Worm (Caenorhabditis elegans) whole organism, early embryonic: ENCODE data around the gene Y46G5A.7.

Source experiments
- B0310.2 ChIP-seq: sonication (generic microtip); optimal IDR thresholded peaks from 2 replicates; lab custom pipeline; 2016; ENCODE audit warnings: mild to moderate bottlenecking, missing genetic modification characterization, missing compliant biosample characterization
- F13C5.2 ChIP-seq: sonication (generic microtip); optimal IDR thresholded peaks from 2 replicates; lab custom pipeline; 2017; ENCODE audit warnings: mild to moderate bottlenecking, missing genetic modification characterization, inconsistent platforms, missing compliant biosample characterization
- aly-1 ChIP-seq: sonication (generic microtip); optimal IDR thresholded peaks from 2 replicates; lab custom pipeline; 2016; ENCODE audit warnings: missing genetic modification characterization, missing compliant biosample characterization
- ama-1 ChIP-seq: fragments of 150-350 bp; optimal IDR thresholded peaks from 2 replicates; lab custom pipeline; 2014
- ceh-13 ChIP-seq: fragments of 200-800 bp; sonication (Bioruptor generic); optimal IDR thresholded peaks from 2 replicates; lab custom pipeline; 2018; ENCODE audit warnings: mild to moderate bottlenecking, missing genetic modification characterization, missing compliant biosample characterization
- ceh-36 ChIP-seq: sonication (generic microtip); optimal IDR thresholded peaks from 2 replicates; lab custom pipeline; 2016; ENCODE audit warnings: missing genetic modification characterization, inconsistent platforms, missing compliant biosample characterization
- ets-7 ChIP-seq: sonication (generic microtip); optimal IDR thresholded peaks from 2 replicates; lab custom pipeline; 2016; ENCODE audit warnings: missing genotype, missing genetic modification characterization, missing compliant biosample characterization
- flt-1 ChIP-seq: fragments of 200-800 bp; sonication (Bioruptor generic); IDR thresholded peaks from 2 replicates; pipeline ENCODE4 v1.3.6; 2022; ENCODE audit warnings: missing genetic modification characterization, missing compliant biosample characterization
- hmbx-1 ChIP-seq: sonication (generic microtip); optimal IDR thresholded peaks from 2 replicates; lab custom pipeline; 2016; ENCODE audit warnings: mild to moderate bottlenecking, missing genetic modification characterization, missing compliant biosample characterization
- hmg-4 ChIP-seq: fragments of 200-800 bp; sonication (Bioruptor generic); optimal IDR thresholded peaks from 2 replicates; lab custom pipeline; 2018; ENCODE audit warnings: mild to moderate bottlenecking, missing genetic modification characterization, missing compliant biosample characterization
- hnd-1 ChIP-seq: sonication (generic microtip); optimal IDR thresholded peaks from 2 replicates; lab custom pipeline; 2016; ENCODE audit warnings: missing genetic modification characterization, missing compliant biosample characterization
- pes-1 ChIP-seq: fragments of 200-800 bp; sonication (Bioruptor generic); IDR thresholded peaks from 2 replicates; pipeline ENCODE4 v1.3.6; 2022; ENCODE audit warnings: missing genetic modification reagents, missing genetic modification characterization, missing compliant biosample characterization
- scrt-1 ChIP-seq: fragments of 200-800 bp; sonication (Bioruptor generic); IDR thresholded peaks from 2 replicates; pipeline ENCODE4 v1.3.6; 2022; ENCODE audit warnings: missing genetic modification characterization, missing compliant biosample characterization
- sea-1 ChIP-seq: fragments of 200-800 bp; sonication (Bioruptor generic); conservative IDR thresholded peaks from 2 replicates; pipeline ENCODE4 v1.3.6; 2022; ENCODE audit warnings: missing genetic modification characterization, missing compliant biosample characterization
- tbx-11 ChIP-seq: fragments of 200-800 bp; sonication (Bioruptor generic); IDR thresholded peaks from 2 replicates; pipeline ENCODE4 v1.3.6; 2022; ENCODE audit warnings: missing genetic modification characterization, missing compliant biosample characterization
- tbx-37 ChIP-seq: fragments of 200-800 bp; sonication (Bioruptor generic); conservative IDR thresholded peaks from 2 replicates; pipeline ENCODE4 v1.3.6; 2022; ENCODE audit warnings: missing genetic modification reagents, missing genetic modification characterization, missing compliant biosample characterization
- tra-4 ChIP-seq: sonication (generic microtip); optimal IDR thresholded peaks from 2 replicates; lab custom pipeline; 2017; ENCODE audit warnings: missing genetic modification characterization, missing compliant biosample characterization

Gene Y46G5A.7

ce11 chrII:12790392-12790791 lies 34.3 kb upstream of the Y46G5A.7 start:
- TF ChIP-seq B0310.2 (tag; lab: Kevin White, UChicago) (no peak), F13C5.2 (tag; lab: Kevin White, UChicago) (no peak), pes-1 (GFP tag; lab: Robert Waterston, UW) (no peak), hmbx-1 (tag; lab: Kevin White, UChicago) (no peak), hmg-4 (GFP tag; lab: Kevin White, UChicago) (no peak), aly-1 (no peak)

DNA sequence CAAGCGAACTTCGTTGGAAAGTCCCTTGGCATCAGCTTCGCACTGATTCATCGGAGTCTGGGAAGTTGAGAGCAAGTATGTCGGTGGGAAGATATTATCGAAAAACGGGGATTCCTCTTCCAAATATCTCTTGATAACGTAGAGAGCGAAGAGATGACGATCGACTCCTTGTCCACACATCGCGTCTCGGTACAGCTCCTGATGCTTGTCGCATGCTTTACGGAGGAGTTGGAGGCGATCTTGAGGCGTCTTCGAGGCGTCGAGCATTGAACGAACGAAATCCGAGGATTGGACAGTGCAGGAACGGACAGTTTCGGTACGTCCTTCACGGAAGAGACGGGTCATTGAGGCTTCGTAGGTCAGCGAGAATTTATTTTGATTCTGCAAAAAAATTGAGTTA lies 33.4 kb upstream of the Y46G5A.7 start:
- TF ChIP-seq tra-4 (no peak), flt-1 (GFP tag; lab: Robert Waterston, UW) (no peak), aly-1 (peak; percentile 49), B0310.2 (tag; lab: Kevin White, UChicago) (no peak), ceh-13 (GFP tag; lab: Kevin White, UChicago) (no peak), scrt-1 (GFP tag; lab: Robert Waterston, UW) (no peak)

- TF ChIP-seq B0310.2 (tag; lab: Kevin White, UChicago) = peak; percentile 24
- 0 out of 2 replicates have a peak, but pooled peaks have one; percentile 20 for TF ChIP-seq pes-1 (GFP tag; lab: Robert Waterston, UW)
- TF ChIP-seq sea-1 (GFP tag; lab: Robert Waterston, UW) = no peak
- no peak for TF ChIP-seq ceh-13 (GFP tag; lab: Kevin White, UChicago)
- TF ChIP-seq tbx-11 (GFP tag; lab: Robert Waterston, UW) = no peak
- TF ChIP-seq flt-1 (GFP tag; lab: Robert Waterston, UW) = no peak
- no peak for TF ChIP-seq hmbx-1 (tag; lab: Kevin White, UChicago)
- peak; percentile 79 for TF ChIP-seq ama-1 (lab: Kevin White, UChicago)
- no peak for TF ChIP-seq hnd-1
- no peak for TF ChIP-seq tbx-37 (GFP tag; lab: Robert Waterston, UW)
- no peak for TF ChIP-seq ets-7
- TF ChIP-seq ceh-36 (tag; lab: Kevin White, UChicago) = no peak
- no peak for TF ChIP-seq scrt-1 (GFP tag; lab: Robert Waterston, UW)
- TF ChIP-seq hmg-4 (GFP tag; lab: Kevin White, UChicago) = no peak
- TF ChIP-seq aly-1 = no peak
- peak; percentile 22 for TF ChIP-seq tra-4
- TF ChIP-seq F13C5.2 (tag; lab: Kevin White, UChicago) = peak; percentile 14
Measured at ce11 chrII:12787831-12788248, 31.7 kb upstream of the Y46G5A.7 start, which contains the start of gene alkb-7. TSS of gene alkb-7 (minus strand) at chrII:12788153.

DNA sequence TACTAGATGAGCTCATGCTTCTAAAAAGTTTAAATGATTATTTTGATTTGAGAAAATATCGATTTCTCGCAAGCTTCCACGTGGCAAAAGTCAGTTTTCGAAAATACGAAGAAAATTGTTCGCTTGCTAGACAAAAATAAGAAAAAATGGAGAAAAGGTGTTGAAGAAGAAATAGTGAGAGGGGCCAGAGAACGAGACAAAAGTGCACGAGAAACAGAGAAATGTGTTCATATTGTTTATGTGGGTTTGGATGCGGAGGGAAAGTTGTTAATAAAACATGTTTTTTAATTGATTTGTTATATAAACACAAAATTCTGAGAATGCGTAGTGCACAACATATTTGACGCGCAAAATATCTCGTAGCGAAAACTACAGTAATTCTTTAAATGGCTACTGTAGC lies 29.3 kb upstream of the Y46G5A.7 start, which contains the start of gene Y46G5A.15:
Y46G5A.15 (minus strand) TSS at position 26 of the 400 bp plus-strand sequence.
- TF ChIP-seq tra-4 (no peak), hmg-4 (GFP tag; lab: Kevin White, UChicago) (no peak), pes-1 (GFP tag; lab: Robert Waterston, UW) (no peak), hmbx-1 (tag; lab: Kevin White, UChicago) (no peak), sea-1 (GFP tag; lab: Robert Waterston, UW) (no peak), aly-1 (no peak), B0310.2 (tag; lab: Kevin White, UChicago) (no peak)

- TF ChIP-seq flt-1 (GFP tag; lab: Robert Waterston, UW) = peak; percentile 36; the same call in 1 of the 2 replicates
- 0 out of 2 replicates have a peak, but pooled peaks have one; percentile 13 for TF ChIP-seq sea-1 (GFP tag; lab: Robert Waterston, UW)
Measured at ce11 chrII:12778374-12778773, 22.2 kb upstream of the Y46G5A.7 start.

ce11 chrII:12776379-12776778 lies 20.2 kb upstream of the Y46G5A.7 start, which contains the start of gene Y46G5A.34:
TSS of gene Y46G5A.34 (plus strand) at chrII:12776679.
- no peak for TF ChIP-seq scrt-1 (GFP tag; lab: Robert Waterston, UW)

ce11 chrII:12774402-12774801 lies 18.3 kb upstream of the Y46G5A.7 start, which contains the start of gene Y46G5A.14:
TSS of gene Y46G5A.14 (plus strand) at chrII:12774702.
- no peak for TF ChIP-seq ama-1 (lab: Kevin White, UChicago)
- no peak for TF ChIP-seq tra-4
- no peak for TF ChIP-seq flt-1 (GFP tag; lab: Robert Waterston, UW)
- no peak for TF ChIP-seq pes-1 (GFP tag; lab: Robert Waterston, UW)
- TF ChIP-seq aly-1 = no peak
- TF ChIP-seq tbx-11 (GFP tag; lab: Robert Waterston, UW) = no peak
- no peak for TF ChIP-seq hnd-1
- no peak for TF ChIP-seq sea-1 (GFP tag; lab: Robert Waterston, UW)
- TF ChIP-seq F13C5.2 (tag; lab: Kevin White, UChicago) = no peak
- no peak for TF ChIP-seq scrt-1 (GFP tag; lab: Robert Waterston, UW)
- TF ChIP-seq tbx-37 (GFP tag; lab: Robert Waterston, UW) = no peak
- no peak for TF ChIP-seq hmg-4 (GFP tag; lab: Kevin White, UChicago)
- TF ChIP-seq B0310.2 (tag; lab: Kevin White, UChicago) = no peak
- TF ChIP-seq ceh-13 (GFP tag; lab: Kevin White, UChicago) = no peak
- TF ChIP-seq ceh-36 (tag; lab: Kevin White, UChicago) = no peak
- no peak for TF ChIP-seq ets-7

DNA sequence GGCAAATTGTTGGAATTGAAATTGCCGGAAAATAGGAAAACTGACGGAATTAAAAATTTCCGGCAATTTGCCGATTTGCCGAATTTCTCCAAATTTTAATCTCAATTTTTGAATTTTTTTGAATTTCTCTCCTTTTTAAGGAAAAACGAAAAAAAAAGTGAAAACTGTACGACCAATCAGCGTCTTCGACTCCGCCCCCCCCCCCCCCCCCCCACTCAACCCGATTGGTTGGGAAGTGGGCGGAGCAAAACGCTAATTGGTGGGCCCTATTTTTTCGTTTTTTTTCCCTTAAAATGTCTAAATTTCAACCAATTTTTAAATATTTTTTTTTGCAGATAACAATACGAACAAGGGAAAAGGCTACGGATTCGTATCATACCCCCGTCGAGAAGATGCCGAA lies 13.8 kb upstream of the Y46G5A.7 start:
- TF ChIP-seq hnd-1 (no peak), aly-1 (no peak), hmbx-1 (tag; lab: Kevin White, UChicago) (no peak), ceh-13 (GFP tag; lab: Kevin White, UChicago) (no peak), hmg-4 (GFP tag; lab: Kevin White, UChicago) (no peak), ceh-36 (tag; lab: Kevin White, UChicago) (no peak), flt-1 (GFP tag; lab: Robert Waterston, UW) (no peak), B0310.2 (tag; lab: Kevin White, UChicago) (no peak), scrt-1 (GFP tag; lab: Robert Waterston, UW) (no peak), ama-1 (lab: Kevin White, UChicago) (no peak), tbx-37 (GFP tag; lab: Robert Waterston, UW) (no peak), tbx-11 (GFP tag; lab: Robert Waterston, UW) (no peak), pes-1 (GFP tag; lab: Robert Waterston, UW) (no peak)
